Fruit fly (Drosophila melanogaster): ENCODE results near the gene side-IV.

DNA sequence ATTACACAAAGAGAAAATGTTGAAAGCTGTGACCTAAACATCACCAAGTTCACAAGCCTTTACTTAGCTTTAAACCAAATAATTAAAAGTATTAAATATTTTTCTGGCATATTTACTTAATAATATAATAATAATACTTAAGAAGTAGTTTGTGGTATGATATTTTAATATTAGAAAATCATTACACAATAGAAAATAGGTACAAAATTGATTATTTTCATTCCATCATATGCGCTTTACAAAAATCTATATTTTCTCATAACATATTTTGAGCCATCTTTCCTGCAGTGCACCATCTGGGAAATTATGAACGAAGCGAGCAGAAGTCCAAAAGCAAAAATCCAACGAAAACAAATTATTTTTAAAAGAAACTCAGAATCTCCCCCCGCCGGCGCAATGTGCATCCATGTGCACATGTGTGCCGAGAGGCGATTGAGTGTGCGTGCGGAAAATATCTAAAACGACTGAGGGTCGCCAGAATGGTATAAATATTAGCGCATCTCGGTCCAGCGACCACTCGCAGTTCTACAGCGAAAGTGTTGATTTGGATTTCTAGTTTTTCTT, 24.8 kb upstream of the side-IV start, which contains the start of gene Act87E:
- no peak for TF ChIP-seq ttk (optimal IDR thresholded peaks at IDR 0.05)
- TF ChIP-seq h (optimal IDR thresholded peaks at IDR 0.05): no peak
- no peak for TF ChIP-seq Myc (optimal IDR thresholded peaks at IDR 0.05)
- no peak for TF ChIP-seq Sin3A (optimal IDR thresholded peaks at IDR 0.05)
- TF ChIP-seq insv (optimal IDR thresholded peaks at IDR 0.05): no peak
- no peak for TF ChIP-seq psq (optimal IDR thresholded peaks at IDR 0.05)

Data from Kc167 (cell line).